Worm (Caenorhabditis elegans) whole organism, L1 larva: ENCODE data around the gene C14C11.7.

Source experiments
- C16A3.4 ChIP-seq: fragments of 150-350 bp; optimal IDR thresholded peaks from 2 replicates; lab custom pipeline; 2014; ENCODE audit warnings: missing biosample characterization, missing genetic modification characterization
- alr-1 ChIP-seq: fragments of 200-800 bp; sonication (Bioruptor generic); optimal IDR thresholded peaks from 2 replicates; lab custom pipeline; 2018; ENCODE audit warnings: borderline replicate concordance, mild to moderate bottlenecking, missing genetic modification characterization, missing compliant biosample characterization
- ama-1 ChIP-seq: fragments of 150-350 bp; optimal IDR thresholded peaks from 2 replicates; lab custom pipeline; 2014
- ceh-82 ChIP-seq, 3 experiments: fragments of 150-350 bp in 1 of 3; sonication (generic microtip) in 2 of 3; optimal IDR thresholded peaks; 2 replicates each; lab custom pipeline; 2014 to 2017; ENCODE audit warnings: missing biosample characterization in 3 of 3, missing genetic modification characterization in 3 of 3
- ceh-88 ChIP-seq: fragments of 200-800 bp; sonication (Bioruptor generic); IDR thresholded peaks from 2 replicates; pipeline ENCODE4 v1.3.6; 2022; ENCODE audit warnings: missing genetic modification characterization, missing compliant biosample characterization
- ceh-90 ChIP-seq: sonication (generic microtip); optimal IDR thresholded peaks from 2 replicates; lab custom pipeline; 2016; ENCODE audit warnings: missing genetic modification characterization, missing compliant biosample characterization
- efl-1 ChIP-seq, 4 experiments: fragments of 150-350 bp; optimal IDR thresholded peaks in 3 of 4; peaks in 1 of 4; 1 replicate in 1 of 4; 2 replicates in 3 of 4; lab custom pipeline; 2014; ENCODE audit warnings: missing biosample characterization in 2 of 4, missing genetic modification characterization in 2 of 4, missing genetic modification reagents in 2 of 4
- egl-27 ChIP-seq, 2 experiments: fragments of 150-350 bp in 1 of 2; sonication (generic microtip); optimal IDR thresholded peaks; 3 replicates each; lab custom pipeline; 2017 to 2018; ENCODE audit warnings: missing biosample characterization in 2 of 2, missing genetic modification characterization in 2 of 2, missing genetic modification reagents in 2 of 2
- elt-2 ChIP-seq: sonication (generic microtip); optimal IDR thresholded peaks from 2 replicates; lab custom pipeline; 2016; ENCODE audit warnings: missing genetic modification characterization, mild to moderate bottlenecking, inconsistent platforms, missing compliant biosample characterization, missing genetic modification reagents
- elt-3 ChIP-seq, 6 experiments: fragments of 150-350 bp in 1 of 6; sonication (generic microtip); optimal IDR thresholded peaks; 2 replicates each; lab custom pipeline; 2017 to 2018; ENCODE audit warnings: missing biosample characterization in 6 of 6, missing genetic modification characterization in 6 of 6, inconsistent platforms in 1 of 6
- fkh-10 ChIP-seq: sonication (generic microtip); optimal IDR thresholded peaks from 2 replicates; lab custom pipeline; 2017; ENCODE audit warnings: missing biosample characterization, missing genetic modification reagents, missing genetic modification characterization
- fkh-4 ChIP-seq: sonication (generic microtip); optimal IDR thresholded peaks from 2 replicates; lab custom pipeline; 2016; ENCODE audit warnings: missing compliant biosample characterization, missing genetic modification characterization, borderline replicate concordance
- fkh-8 ChIP-seq: sonication (generic microtip); optimal IDR thresholded peaks from 2 replicates; lab custom pipeline; 2016; ENCODE audit warnings: mild to moderate bottlenecking, missing genetic modification characterization, missing compliant biosample characterization
- hlh-17 ChIP-seq: fragments of 200-800 bp; sonication (Bioruptor generic); optimal IDR thresholded peaks from 2 replicates; lab custom pipeline; 2018; ENCODE audit warnings: missing genetic modification characterization, mild to moderate bottlenecking, missing compliant biosample characterization, moderate library complexity, borderline replicate concordance
- hlh-4 ChIP-seq: sonication (generic microtip); optimal IDR thresholded peaks from 2 replicates; lab custom pipeline; 2016; ENCODE audit warnings: mild to moderate bottlenecking, missing genetic modification characterization, missing compliant biosample characterization
- irx-1 ChIP-seq: sonication (generic microtip); optimal IDR thresholded peaks from 2 replicates; lab custom pipeline; 2016; ENCODE audit warnings: missing genetic modification characterization, missing compliant biosample characterization
- lin-14 ChIP-seq: fragments of 200-800 bp; sonication (Bioruptor generic); optimal IDR thresholded peaks from 2 replicates; lab custom pipeline; 2018; ENCODE audit warnings: mild to moderate bottlenecking, missing genetic modification characterization, moderate library complexity, missing compliant biosample characterization
- lin-35 ChIP-seq, 2 experiments: fragments of 150-350 bp; optimal IDR thresholded peaks; 2 replicates each; lab custom pipeline; 2014; ENCODE audit warnings: missing biosample characterization in 2 of 2, missing genetic modification characterization in 2 of 2, missing genetic modification reagents in 2 of 2
- lsy-2 ChIP-seq, 2 experiments: fragments of 150-350 bp; optimal IDR thresholded peaks; 2 replicates each; lab custom pipeline; 2014; ENCODE audit warnings: missing biosample characterization in 2 of 2, missing genetic modification characterization in 2 of 2
- mab-9 ChIP-seq: fragments of 200-800 bp; sonication (Bioruptor generic); IDR thresholded peaks from 2 replicates; pipeline ENCODE4 v1.3.6; 2022; ENCODE audit warnings: missing genetic modification reagents, missing genetic modification characterization, missing compliant biosample characterization
- mdl-1 ChIP-seq, 2 experiments: fragments of 150-350 bp; optimal IDR thresholded peaks; 2 replicates each; lab custom pipeline; 2014 to 2017; ENCODE audit warnings: missing biosample characterization in 2 of 2, missing genetic modification characterization in 2 of 2, inconsistent platforms in 1 of 2
- mef-2 ChIP-seq: fragments of 150-350 bp; optimal IDR thresholded peaks from 2 replicates; lab custom pipeline; 2014; ENCODE audit warnings: missing biosample characterization, missing genetic modification characterization
- nhr-11 ChIP-seq: fragments of 150-350 bp; optimal IDR thresholded peaks from 2 replicates; lab custom pipeline; 2014; ENCODE audit warnings: missing biosample characterization, missing genetic modification characterization
- nhr-12 ChIP-seq: sonication (generic microtip); optimal IDR thresholded peaks from 2 replicates; lab custom pipeline; 2017; ENCODE audit warnings: missing biosample characterization, missing genetic modification characterization
- nhr-20 ChIP-seq: sonication (generic microtip); optimal IDR thresholded peaks from 2 replicates; lab custom pipeline; 2016; ENCODE audit warnings: mild to moderate bottlenecking, missing genetic modification characterization, missing compliant biosample characterization
- nhr-47 ChIP-seq: sonication (generic microtip); optimal IDR thresholded peaks from 2 replicates; lab custom pipeline; 2016; ENCODE audit warnings: mild to moderate bottlenecking, missing genetic modification characterization, moderate library complexity, missing compliant biosample characterization
- nhr-71 ChIP-seq: sonication (generic microtip); optimal IDR thresholded peaks from 2 replicates; lab custom pipeline; 2016; ENCODE audit warnings: mild to moderate bottlenecking, missing genetic modification characterization, moderate library complexity, missing compliant biosample characterization
- pag-3 ChIP-seq: sonication (generic microtip); optimal IDR thresholded peaks from 2 replicates; lab custom pipeline; 2017; ENCODE audit warnings: missing genetic modification characterization, mild to moderate bottlenecking, missing compliant biosample characterization, antibody characterized with exemption, borderline replicate concordance; ENCODE audit not compliant: insufficient read depth
- pqm-1 ChIP-seq: sonication (generic microtip); optimal IDR thresholded peaks from 3 replicates; lab custom pipeline; 2017; ENCODE audit warnings: missing biosample characterization, missing genetic modification characterization
- rnt-1 ChIP-seq: sonication (generic microtip); optimal IDR thresholded peaks from 2 replicates; lab custom pipeline; 2016; ENCODE audit warnings: mild to moderate bottlenecking, missing genetic modification characterization, moderate library complexity, missing compliant biosample characterization
- snpc-4 ChIP-seq: fragments of 150-350 bp; optimal IDR thresholded peaks from 2 replicates; lab custom pipeline; 2014; ENCODE audit warnings: missing biosample characterization, missing genetic modification characterization
- sptf-1 ChIP-seq: fragments of 150-350 bp; optimal IDR thresholded peaks from 2 replicates; lab custom pipeline; 2014; ENCODE audit warnings: missing biosample characterization, missing genetic modification characterization
- sup-37 ChIP-seq: fragments of 200-800 bp; sonication (Bioruptor generic); optimal IDR thresholded peaks from 2 replicates; lab custom pipeline; 2018; ENCODE audit warnings: mild to moderate bottlenecking, missing genetic modification characterization, missing compliant biosample characterization
- tlp-1 ChIP-seq: fragments of 150-350 bp; optimal IDR thresholded peaks from 2 replicates; lab custom pipeline; 2014; ENCODE audit warnings: missing biosample characterization, missing genetic modification characterization
- unc-30 ChIP-seq: sonication (generic microtip); optimal IDR thresholded peaks from 2 replicates; lab custom pipeline; 2017; ENCODE audit warnings: missing biosample characterization, missing genetic modification characterization
- zag-1 ChIP-seq: fragments of 150-350 bp; optimal IDR thresholded peaks from 2 replicates; lab custom pipeline; 2014; ENCODE audit warnings: missing biosample characterization, missing genetic modification characterization
- ztf-11 ChIP-seq, 2 experiments: sonication (generic microtip); optimal IDR thresholded peaks; 2 replicates each; lab custom pipeline; 2016 to 2017; ENCODE audit warnings: missing genetic modification characterization in 2 of 2, missing biosample characterization in 1 of 2, missing compliant biosample characterization in 1 of 2

Gene C14C11.7

ce11 chrV:5666036-5666729 lies at the start of gene C14C11.7:
TSS of gene C14C11.7 (minus strand) at chrV:5666086.
- no peak for TF ChIP-seq sup-37
- no peak for TF ChIP-seq ztf-11 (tag; optimal IDR thresholded peaks at IDR 0.05; lab: Kevin White, UChicago)
- TF ChIP-seq zag-1 = no peak
- no peak for TF ChIP-seq snpc-4 (tag; lab: Kevin White, UChicago)
- no peak for TF ChIP-seq nhr-12 (tag; lab: Kevin White, UChicago)
- TF ChIP-seq efl-1 (optimal IDR thresholded peaks at IDR 0.05; lab: Kevin White, UChicago) = no peak
- TF ChIP-seq efl-1 (GFP tag; optimal IDR thresholded peaks at IDR 0.05 in 1 of 2; lab: Kevin White, UChicago) = no peak
- TF ChIP-seq pag-3 (tag; lab: Kevin White, UChicago) = no peak
- TF ChIP-seq ama-1 = no peak

DNA sequence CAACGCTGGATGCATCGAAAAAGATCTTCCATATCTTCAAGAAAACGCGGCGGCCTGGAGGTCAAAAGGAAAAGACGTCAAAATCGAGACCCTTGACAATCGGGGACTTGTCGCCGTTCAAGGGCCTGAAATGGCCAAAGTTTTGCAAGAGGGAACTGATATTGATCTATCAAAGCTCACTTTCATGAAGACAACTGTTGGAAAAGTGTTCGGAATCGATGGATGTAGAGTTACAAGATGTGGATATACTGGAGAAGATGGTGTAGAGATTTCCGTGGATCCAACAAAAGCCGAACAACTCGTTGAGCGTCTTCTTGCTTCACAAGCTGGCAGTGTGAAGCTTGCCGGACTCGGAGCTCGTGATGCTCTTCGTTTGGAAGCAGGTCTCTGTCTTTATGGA lies 47.6 kb upstream of the C14C11.7 start:
- no peak for TF ChIP-seq nhr-20
- no peak for TF ChIP-seq ceh-90 (tag; lab: Kevin White, UChicago)
- TF ChIP-seq fkh-4 (tag; lab: Kevin White, UChicago) = no peak
- TF ChIP-seq fkh-10 (GFP tag; lab: Kevin White, UChicago) = no peak
- TF ChIP-seq mdl-1 (tag; optimal IDR thresholded peaks at IDR 0.05; lab: Kevin White, UChicago) = no peak
- no peak for TF ChIP-seq elt-2
- TF ChIP-seq ceh-88 (GFP tag; lab: Robert Waterston, UW) = no peak
- TF ChIP-seq sptf-1 (tag; lab: Kevin White, UChicago) = no peak
- no peak for TF ChIP-seq mef-2 (tag; lab: Kevin White, UChicago)
- no peak for TF ChIP-seq egl-27 (tag; optimal IDR thresholded peaks at IDR 0.05; lab: Kevin White, UChicago)
- no peak for TF ChIP-seq hlh-17 (GFP tag; lab: Kevin White, UChicago)
- no peak for TF ChIP-seq irx-1 (tag; lab: Kevin White, UChicago)
- TF ChIP-seq C16A3.4 (tag; lab: Kevin White, UChicago) = no peak

DNA sequence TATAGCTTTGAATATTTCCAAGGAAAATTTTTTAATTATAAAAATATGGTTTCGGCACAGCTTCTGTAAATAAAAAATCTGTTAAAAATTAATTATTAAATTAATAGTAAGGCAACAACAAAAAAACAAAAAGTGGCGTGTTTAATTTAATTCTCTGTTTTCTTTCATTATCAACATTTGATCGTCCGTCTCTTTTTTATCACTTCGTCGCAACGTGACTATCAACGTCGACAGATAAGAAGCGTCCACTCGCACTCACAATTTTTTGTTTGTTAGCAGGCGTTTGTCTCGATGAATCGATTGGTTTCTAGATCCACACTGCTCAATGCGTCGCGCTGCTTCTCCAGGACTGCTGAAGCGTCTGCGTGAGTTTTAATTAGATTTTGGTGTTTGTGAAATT lies 46.8 kb upstream of the C14C11.7 start, which contains the start of gene gcst-1:
Gene gcst-1 (plus strand): TSS at position 277 of the 400 bp plus-strand sequence.
- TF ChIP-seq pqm-1 (tag; lab: Kevin White, UChicago) = no peak
- peak; percentile 10 for TF ChIP-seq nhr-71 (tag; lab: Kevin White, UChicago)
- TF ChIP-seq elt-3 (tag; optimal IDR thresholded peaks at IDR 0.05; lab: Kevin White, UChicago) = peak in 1 of 6 experiments; percentile 38
- TF ChIP-seq lin-35 (GFP tag; optimal IDR thresholded peaks at IDR 0.05; lab: Kevin White, UChicago) = peak in 1 of 2 experiments; percentile 23
- TF ChIP-seq mab-9 (GFP tag; lab: Robert Waterston, UW) = no peak
- peak in 1 of 2 experiments; percentile 40 for TF ChIP-seq mdl-1 (tag; optimal IDR thresholded peaks at IDR 0.05; lab: Kevin White, UChicago)
- TF ChIP-seq lsy-2 (tag; optimal IDR thresholded peaks at IDR 0.05; lab: Kevin White, UChicago) = no peak
- no peak for TF ChIP-seq efl-1 (optimal IDR thresholded peaks at IDR 0.05; lab: Kevin White, UChicago)
- no peak for TF ChIP-seq efl-1 (GFP tag; optimal IDR thresholded peaks at IDR 0.05 in 1 of 2; lab: Kevin White, UChicago)
- peak; percentile 69 for TF ChIP-seq elt-2

DNA sequence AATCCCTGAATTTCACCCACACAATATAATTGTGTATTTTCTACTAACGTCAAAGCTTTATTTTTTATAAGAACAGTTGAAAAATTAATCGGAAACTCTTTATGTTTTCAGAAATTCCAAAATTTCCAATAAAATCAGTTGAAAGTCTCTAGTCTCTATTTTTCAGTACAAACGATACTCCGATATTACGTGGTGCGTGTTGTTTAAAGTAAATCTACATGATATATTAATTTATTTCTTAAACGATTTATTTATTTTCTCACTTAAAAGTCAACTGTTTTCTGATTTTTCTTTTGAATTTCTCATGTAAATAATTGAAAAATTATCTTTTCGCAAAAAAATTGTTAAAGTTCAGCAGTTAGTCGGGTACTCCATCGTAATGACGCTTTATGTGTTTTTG lies 46.3 kb upstream of the C14C11.7 start:
- TF ChIP-seq lsy-2 (tag; optimal IDR thresholded peaks at IDR 0.05; lab: Kevin White, UChicago) (peak; percentile 18 to 29), efl-1 (optimal IDR thresholded peaks at IDR 0.05; lab: Kevin White, UChicago) (peak in 1 of 2 experiments; percentile 9), efl-1 (GFP tag; optimal IDR thresholded peaks at IDR 0.05 in 1 of 2; lab: Kevin White, UChicago) (peak; percentile 18 to 72), nhr-11 (tag; lab: Kevin White, UChicago) (no peak)

- TF ChIP-seq alr-1 (tag; lab: Kevin White, UChicago) = no peak
- peak; percentile 32 for TF ChIP-seq nhr-71 (tag; lab: Kevin White, UChicago)
- no peak for TF ChIP-seq lin-35 (GFP tag; optimal IDR thresholded peaks at IDR 0.05; lab: Kevin White, UChicago)
- peak; percentile 77 for TF ChIP-seq hlh-4 (tag; lab: Kevin White, UChicago)
- TF ChIP-seq fkh-8 = peak; percentile 31
- no peak for TF ChIP-seq pag-3 (tag; lab: Kevin White, UChicago)
- TF ChIP-seq mab-9 (GFP tag; lab: Robert Waterston, UW) = no peak
- TF ChIP-seq nhr-47 (tag; lab: Kevin White, UChicago) = no peak
- no peak for TF ChIP-seq lin-14
- TF ChIP-seq unc-30 (tag; lab: Kevin White, UChicago) = no peak
- TF ChIP-seq efl-1 (optimal IDR thresholded peaks at IDR 0.05; lab: Kevin White, UChicago) = no peak
- peak in 1 of 2 experiments; percentile 81 for TF ChIP-seq efl-1 (GFP tag; optimal IDR thresholded peaks at IDR 0.05 in 1 of 2; lab: Kevin White, UChicago)
- TF ChIP-seq ceh-82 (tag; optimal IDR thresholded peaks at IDR 0.05; lab: Kevin White, UChicago) = no peak
- no peak for TF ChIP-seq tlp-1
- no peak for TF ChIP-seq ama-1
- TF ChIP-seq rnt-1 (tag; lab: Kevin White, UChicago) = no peak
Measured at ce11 chrV:5708331-5708730, 42.4 kb upstream of the C14C11.7 start.
